Fruit fly (Drosophila melanogaster): ENCODE data around the gene CG6678.

CG6678 gene

dm6 chr3R:21878473-21878872 is 8.4 kb upstream of the CG6678 start, which contains the start of gene CG34148 (continued):
- TF ChIP-seq CG18262 (tag; optimal IDR thresholded peaks at IDR 0.05) = no peak
- no peak for TF ChIP-seq NFAT (GFP tag; IDR thresholded peaks at IDR 0.05)
- TF ChIP-seq slbo (GFP tag; IDR thresholded peaks at IDR 0.05) = no peak
- no peak for TF ChIP-seq hkb (optimal IDR thresholded peaks at IDR 0.05)
- no peak for TF ChIP-seq hkb (GFP tag; IDR thresholded peaks at IDR 0.05)
- peak; percentile 82 for TF ChIP-seq Dll (GFP tag; IDR thresholded peaks at IDR 0.05; ENCODE audit: partially characterized antibody)
- no peak for TF ChIP-seq Doc2 (GFP tag; IDR thresholded peaks at IDR 0.05)
- no peak for TF ChIP-seq Dfd (GFP tag; optimal IDR thresholded peaks at IDR 0.05)
- TF ChIP-seq Fer1 (GFP tag; optimal IDR thresholded peaks at IDR 0.05) = no peak
- TF ChIP-seq CG12104 (GFP tag; optimal IDR thresholded peaks at IDR 0.05) = no peak
- TF ChIP-seq CG11504 (tag; optimal IDR thresholded peaks at IDR 0.05) = no peak
- peak; percentile 74 for TF ChIP-seq Scr (GFP tag; IDR thresholded peaks at IDR 0.05; ENCODE audit: partially characterized antibody)
- TF ChIP-seq Adf1 (GFP tag; IDR thresholded peaks at IDR 0.05) = no peak
- TF ChIP-seq gcm2 (GFP tag; optimal IDR thresholded peaks at IDR 0.05) = no peak
- no peak for TF ChIP-seq trem (tag; optimal IDR thresholded peaks at IDR 0.05)
- TF ChIP-seq lab (GFP tag; optimal IDR thresholded peaks at IDR 0.05) = no peak
- TF ChIP-seq CG14050 (GFP tag; IDR thresholded peaks at IDR 0.05) = no peak
- TF ChIP-seq CG10462 (GFP tag; optimal IDR thresholded peaks at IDR 0.05) = no peak
- no peak for TF ChIP-seq Hmr (GFP tag; optimal IDR thresholded peaks at IDR 0.05)
- TF ChIP-seq Oaz (GFP tag; IDR thresholded peaks at IDR 0.05) = no peak
- no peak for TF ChIP-seq gt (GFP tag; IDR thresholded peaks at IDR 0.05)
- no peak for TF ChIP-seq CG11085 (GFP tag; IDR thresholded peaks at IDR 0.05)
- TF ChIP-seq zfh2 (GFP tag; optimal IDR thresholded peaks at IDR 0.05) = no peak
- TF ChIP-seq Drgx (GFP tag; IDR thresholded peaks at IDR 0.05) = no peak
- no peak for TF ChIP-seq CG10654 (GFP tag; optimal IDR thresholded peaks at IDR 0.05)
- TF ChIP-seq gce (GFP tag; IDR thresholded peaks at IDR 0.05) = no peak
- TF ChIP-seq sd (tag; optimal IDR thresholded peaks at IDR 0.05) = no peak
- TF ChIP-seq sna (GFP tag; IDR thresholded peaks at IDR 0.05; ENCODE audit: partially characterized antibody) = peak; percentile 88
- no peak for TF ChIP-seq pum (GFP tag; optimal IDR thresholded peaks at IDR 0.05)
- TF ChIP-seq CG13287 (GFP tag; IDR thresholded peaks at IDR 0.05; ENCODE audit: partially characterized antibody) = peak; percentile 83
- no peak for TF ChIP-seq Stat92E (GFP tag; optimal IDR thresholded peaks at IDR 0.05)
- TF ChIP-seq CG6272 (GFP tag; IDR thresholded peaks at IDR 0.05) = no peak
- TF ChIP-seq klu (GFP tag; IDR thresholded peaks at IDR 0.05) = no peak
- no peak for TF ChIP-seq mam (GFP tag; optimal IDR thresholded peaks at IDR 0.05)
- TF ChIP-seq Dip2 (GFP tag; IDR thresholded peaks at IDR 0.05) = no peak
- TF ChIP-seq vvl (GFP tag; IDR thresholded peaks at IDR 0.05) = no peak
- TF ChIP-seq Ets65A (GFP tag) = no peak
- TF ChIP-seq CG18011 (GFP tag; optimal IDR thresholded peaks at IDR 0.05) = no peak
- TF ChIP-seq disco-r (GFP tag; optimal IDR thresholded peaks at IDR 0.05) = no peak
- no peak for TF ChIP-seq salm (tag; optimal IDR thresholded peaks at IDR 0.05)
- no peak for TF ChIP-seq fd102C (GFP tag; optimal IDR thresholded peaks at IDR 0.05)
- no peak for TF ChIP-seq p53 (GFP tag; optimal IDR thresholded peaks at IDR 0.05)
- TF ChIP-seq CG13424 (tag; optimal IDR thresholded peaks at IDR 0.05) = no peak
- no peak for TF ChIP-seq CG5180 (GFP tag; optimal IDR thresholded peaks at IDR 0.05)
- TF ChIP-seq Med (GFP tag) = no peak
- peak; percentile 60; the same call in 2 of the 3 replicates for TF ChIP-seq Doc3 (GFP tag; IDR thresholded peaks at IDR 0.05; ENCODE audit: partially characterized antibody)
- no peak for TF ChIP-seq al (GFP tag; IDR thresholded peaks at IDR 0.05)
- no peak for TF ChIP-seq CG12769 (tag; optimal IDR thresholded peaks at IDR 0.05)
- peak; percentile 80 for TF ChIP-seq nerfin-2 (GFP tag; IDR thresholded peaks at IDR 0.05; ENCODE audit: partially characterized antibody)
- no peak for TF ChIP-seq NK7.1 (GFP tag; optimal IDR thresholded peaks at IDR 0.05)
- no peak for TF ChIP-seq danr (GFP tag; IDR thresholded peaks at IDR 0.05)
- no peak for TF ChIP-seq lilli (GFP tag; optimal IDR thresholded peaks at IDR 0.05)
